Worm (Caenorhabditis elegans) whole organism, L2 larva: Measurements from ENCODE around the gene ani-3.

Experiments
- ZK546.5 ChIP-seq: sonication (generic microtip); optimal IDR thresholded peaks from 2 replicates; lab custom pipeline; 2017; ENCODE audit warnings: missing biosample characterization, missing genetic modification characterization
- nhr-129 ChIP-seq: fragments of 150-350 bp; optimal IDR thresholded peaks from 2 replicates; lab custom pipeline; 2014; ENCODE audit warnings: missing biosample characterization, missing genetic modification characterization

DNA sequence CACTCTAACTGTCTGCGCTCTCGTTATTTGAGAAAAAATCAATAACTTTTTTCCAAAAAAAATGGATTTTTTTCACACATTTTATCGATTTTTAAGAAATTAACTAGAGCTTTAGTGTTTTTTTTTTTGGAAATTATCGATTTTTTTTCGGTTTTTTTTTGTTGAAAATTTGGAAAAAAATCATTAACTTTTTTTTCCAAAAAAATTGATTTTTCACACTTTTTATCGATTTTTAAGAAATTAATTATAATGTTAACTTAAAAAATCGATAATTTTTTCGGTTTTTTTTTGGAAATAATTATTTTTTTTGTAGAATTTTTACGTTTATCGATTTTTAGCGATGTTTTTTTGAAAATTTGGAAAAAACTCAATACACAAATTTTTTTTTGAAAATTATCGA lies 46.7 kb downstream of the ani-3 start:
- no peak for TF ChIP-seq nhr-129
- no peak for TF ChIP-seq ZK546.5
